Fruit fly (Drosophila melanogaster): ENCODE measurements around the gene CG14983.

dm6 chr3L:3963979-3964378, 14.9 kb upstream of the CG14983 start:
- TF ChIP-seq CG8478 (optimal IDR thresholded peaks at IDR 0.05) = no peak
- TF ChIP-seq CTCF (optimal IDR thresholded peaks at IDR 0.05) = no peak
